Worm (Caenorhabditis elegans): ENCODE data around the gene C25E10.17.

The C25E10.17 gene

DNA sequence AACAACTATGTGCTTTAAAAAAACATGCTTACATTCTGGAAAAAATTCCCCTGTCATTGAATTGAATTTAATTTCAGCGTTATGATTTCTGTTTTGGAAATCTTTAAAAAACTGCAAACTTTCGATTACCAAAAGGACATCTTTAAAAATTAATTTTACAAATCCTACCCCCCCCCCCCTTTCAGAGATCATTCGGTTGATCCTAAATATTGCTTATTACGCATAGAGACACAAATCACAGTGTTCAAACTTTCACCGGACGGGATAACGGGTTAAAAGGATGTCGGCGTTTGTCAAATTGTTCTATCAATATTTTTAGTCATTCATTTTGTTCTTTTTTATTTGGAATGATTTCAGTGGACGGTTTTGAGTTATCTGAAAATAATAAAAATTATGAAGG, 14.1 kb downstream of the C25E10.17 start, which contains the start of gene C25E10.4:
C25E10.4 (plus strand) TSS at position 301 of the 400 bp plus-strand sequence.
- TF ChIP-seq tab-1 (GFP tag; IDR thresholded peaks at IDR 0.05) (no peak), ref-1 (GFP tag; conservative IDR thresholded peaks at IDR 0.05) (no peak), cog-1 (tag; optimal IDR thresholded peaks at IDR 0.05) (no peak), klf-2 (GFP tag; conservative IDR thresholded peaks at IDR 0.05) (no peak), ztf-29 (GFP tag; IDR thresholded peaks at IDR 0.05) (no peak), flt-1 (GFP tag; IDR thresholded peaks at IDR 0.05) (no peak), med-1 (GFP tag; optimal IDR thresholded peaks at IDR 0.05; ENCODE audit: insufficient read depth) (no peak), T22C8.4 (GFP tag; IDR thresholded peaks at IDR 0.05) (no peak), ztf-23 (GFP tag; IDR thresholded peaks at IDR 0.05) (no peak)

DNA sequence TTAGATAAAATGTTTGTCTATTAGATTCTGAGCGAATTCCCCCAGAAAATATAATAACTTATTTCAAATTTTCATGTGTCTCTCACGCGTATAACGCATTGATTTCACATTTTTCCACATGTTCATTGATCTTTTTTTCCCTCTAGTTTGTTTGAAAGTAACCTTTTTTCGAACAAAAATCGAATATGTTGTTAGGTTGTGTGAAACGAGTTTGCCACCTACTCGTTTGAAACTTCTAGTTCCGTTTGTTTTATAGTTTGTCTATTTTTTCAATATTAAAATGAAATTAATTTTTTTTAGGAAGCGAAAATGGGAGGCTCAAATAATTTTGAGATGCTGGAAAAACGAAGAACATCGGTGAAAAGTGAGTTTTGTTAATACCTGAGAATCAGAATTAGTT, 17.2 kb downstream of the C25E10.17 start, which contains the start of gene C25E10.5:
C25E10.5 (plus strand) TSS at position 301 of the 400 bp plus-strand sequence.
- TF ChIP-seq ref-1 (GFP tag; conservative IDR thresholded peaks at IDR 0.05) (no peak), ztf-23 (GFP tag; IDR thresholded peaks at IDR 0.05) (no peak), flt-1 (GFP tag; IDR thresholded peaks at IDR 0.05) (no peak), T22C8.4 (GFP tag; IDR thresholded peaks at IDR 0.05) (no peak), ztf-29 (GFP tag; IDR thresholded peaks at IDR 0.05) (no peak), klf-2 (GFP tag; conservative IDR thresholded peaks at IDR 0.05) (no peak), med-1 (GFP tag; optimal IDR thresholded peaks at IDR 0.05; ENCODE audit: insufficient read depth) (no peak)

DNA sequence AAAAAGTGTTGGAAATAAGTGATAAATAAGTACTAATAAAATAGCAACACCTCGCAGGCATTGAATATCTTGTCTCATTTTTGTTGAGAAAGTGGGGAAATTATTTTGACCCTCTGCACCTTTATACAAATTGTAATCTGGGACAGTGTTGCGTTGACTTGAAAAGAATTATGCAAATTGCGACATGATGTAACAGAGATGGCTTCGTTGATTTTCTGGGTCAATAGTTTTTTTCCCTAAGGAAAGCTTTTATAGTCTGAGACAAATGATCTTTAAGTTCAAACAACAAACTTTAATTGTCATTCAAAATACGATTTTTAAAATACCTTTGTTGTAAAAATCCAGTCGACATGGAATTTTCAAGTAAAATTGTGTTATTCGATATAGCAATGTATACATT, 22.7 kb downstream of the C25E10.17 start, which contains the start of gene bus-1:
bus-1 (minus strand) TSS at position 101 of the 400 bp plus-strand sequence.
- TF ChIP-seq tab-1 (GFP tag; IDR thresholded peaks at IDR 0.05) (no peak), klf-2 (GFP tag; conservative IDR thresholded peaks at IDR 0.05) (no peak), ref-1 (GFP tag; conservative IDR thresholded peaks at IDR 0.05) (no peak), ztf-23 (GFP tag; IDR thresholded peaks at IDR 0.05) (no peak), T22C8.4 (GFP tag; IDR thresholded peaks at IDR 0.05) (no peak), med-1 (GFP tag; optimal IDR thresholded peaks at IDR 0.05; ENCODE audit: insufficient read depth) (no peak), flt-1 (GFP tag; IDR thresholded peaks at IDR 0.05) (no peak), cog-1 (tag; optimal IDR thresholded peaks at IDR 0.05) (no peak), ztf-29 (GFP tag; IDR thresholded peaks at IDR 0.05) (no peak)

DNA sequence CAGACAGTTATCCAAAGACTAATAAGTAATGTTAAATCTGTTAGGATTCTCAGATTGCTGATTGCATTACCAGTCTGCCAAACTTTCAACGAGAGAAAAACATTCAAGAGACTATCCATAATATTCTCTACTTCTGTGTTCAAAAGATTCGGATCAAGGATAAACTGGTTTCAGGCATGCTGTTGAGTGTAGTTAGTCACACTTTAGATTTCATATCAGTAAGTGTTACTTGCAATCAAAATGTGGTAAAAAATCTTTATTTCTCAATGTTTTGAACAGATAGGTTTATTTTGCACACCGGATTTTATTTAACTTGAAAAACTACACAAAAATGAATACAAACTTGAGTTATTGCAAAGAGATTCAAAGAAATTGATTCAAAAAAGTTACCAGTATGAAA, 25.3 kb downstream of the C25E10.17 start, which contains the start of gene oac-41:
oac-41 (minus strand) TSS at position 101 of the 400 bp plus-strand sequence.
- TF ChIP-seq tab-1 (GFP tag; IDR thresholded peaks at IDR 0.05) (no peak), klf-2 (GFP tag; conservative IDR thresholded peaks at IDR 0.05) (no peak), ztf-29 (GFP tag; IDR thresholded peaks at IDR 0.05) (no peak), ztf-23 (GFP tag; IDR thresholded peaks at IDR 0.05) (no peak), flt-1 (GFP tag; IDR thresholded peaks at IDR 0.05) (no peak), cog-1 (tag; optimal IDR thresholded peaks at IDR 0.05) (no peak), ref-1 (GFP tag; conservative IDR thresholded peaks at IDR 0.05) (no peak)

DNA sequence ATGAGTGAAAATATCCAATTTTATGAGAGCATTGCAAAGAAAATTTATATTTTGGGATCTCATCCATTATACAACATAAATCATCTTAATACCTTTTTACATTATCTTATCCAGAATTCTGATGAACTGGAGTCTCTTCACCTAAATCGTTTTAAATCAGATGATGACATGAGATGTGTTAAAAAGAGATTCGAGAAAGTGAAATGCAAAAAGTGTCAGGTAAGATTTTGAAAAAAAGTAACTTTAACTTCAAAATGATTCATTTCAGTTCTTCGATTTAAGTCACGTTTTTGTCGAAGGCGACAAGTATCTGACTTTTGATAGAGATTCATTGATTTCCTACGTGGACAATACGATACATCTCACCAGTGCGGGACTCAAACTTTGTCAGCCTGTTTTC, 28.5 kb downstream of the C25E10.17 start:
- TF ChIP-seq T22C8.4 (GFP tag; IDR thresholded peaks at IDR 0.05) (no peak), ztf-23 (GFP tag; IDR thresholded peaks at IDR 0.05) (no peak), tab-1 (GFP tag; IDR thresholded peaks at IDR 0.05) (no peak), klf-2 (GFP tag; conservative IDR thresholded peaks at IDR 0.05) (no peak), ztf-29 (GFP tag; IDR thresholded peaks at IDR 0.05) (no peak), med-1 (GFP tag; optimal IDR thresholded peaks at IDR 0.05; ENCODE audit: insufficient read depth) (no peak), cog-1 (tag; optimal IDR thresholded peaks at IDR 0.05) (no peak), flt-1 (GFP tag; IDR thresholded peaks at IDR 0.05) (no peak), ref-1 (GFP tag; conservative IDR thresholded peaks at IDR 0.05) (no peak)

DNA sequence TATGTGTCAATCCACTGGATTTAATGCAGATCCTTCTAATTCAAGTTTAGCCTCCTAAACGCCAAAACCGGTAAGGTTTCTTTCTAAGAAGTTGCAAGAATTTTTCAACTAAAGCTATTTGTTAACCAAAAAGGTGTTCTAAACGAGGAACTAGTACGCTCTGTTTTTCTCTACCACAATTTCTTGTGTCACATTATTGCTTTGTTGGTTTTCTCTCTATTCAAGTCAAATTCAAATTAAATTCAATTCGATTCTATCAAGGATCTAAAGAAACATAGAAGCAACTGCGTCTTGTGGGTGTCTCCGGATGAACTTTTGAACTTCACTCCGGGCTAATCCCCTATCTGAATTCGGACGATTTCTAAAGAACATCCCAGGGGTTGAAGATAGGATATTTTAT, 30.9 kb downstream of the C25E10.17 start, which contains the start of gene oac-40:
oac-40 (plus strand) TSS at position 301 of the 400 bp plus-strand sequence.
- TF ChIP-seq cog-1 (tag; optimal IDR thresholded peaks at IDR 0.05) (no peak), klf-2 (GFP tag; conservative IDR thresholded peaks at IDR 0.05) (no peak), ztf-23 (GFP tag; IDR thresholded peaks at IDR 0.05) (no peak), med-1 (GFP tag; optimal IDR thresholded peaks at IDR 0.05; ENCODE audit: insufficient read depth) (no peak), ztf-29 (GFP tag; IDR thresholded peaks at IDR 0.05) (no peak), T22C8.4 (GFP tag; IDR thresholded peaks at IDR 0.05) (no peak), tab-1 (GFP tag; IDR thresholded peaks at IDR 0.05) (no peak), ref-1 (GFP tag; conservative IDR thresholded peaks at IDR 0.05) (no peak), flt-1 (GFP tag; IDR thresholded peaks at IDR 0.05) (no peak)

DNA sequence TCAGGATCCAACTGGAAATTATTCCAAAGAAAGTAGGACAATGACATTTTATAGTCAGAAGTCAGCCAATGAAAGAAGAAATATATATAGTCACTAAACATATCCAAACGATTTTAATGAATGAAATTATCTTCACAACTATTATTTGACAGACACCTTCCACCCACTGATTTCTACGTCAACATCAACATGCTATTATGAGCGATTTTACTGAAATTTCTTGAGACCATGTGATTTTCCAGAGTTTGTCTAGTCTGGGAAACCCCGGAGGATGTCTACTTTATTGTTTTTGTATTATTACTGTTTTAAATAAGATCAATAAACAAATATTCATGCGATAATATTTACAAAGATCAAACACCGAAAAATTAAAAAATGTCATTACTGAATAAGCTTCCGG, 31.9 kb downstream of the C25E10.17 start, which contains the start of gene srt-18:
srt-18 (minus strand) TSS at position 101 of the 400 bp plus-strand sequence.
- TF ChIP-seq klf-2 (GFP tag; conservative IDR thresholded peaks at IDR 0.05) (no peak), T22C8.4 (GFP tag; IDR thresholded peaks at IDR 0.05) (no peak), med-1 (GFP tag; optimal IDR thresholded peaks at IDR 0.05; ENCODE audit: insufficient read depth) (no peak), ztf-23 (GFP tag; IDR thresholded peaks at IDR 0.05) (no peak), ztf-29 (GFP tag; IDR thresholded peaks at IDR 0.05) (no peak), ref-1 (GFP tag; conservative IDR thresholded peaks at IDR 0.05) (no peak), tab-1 (GFP tag; IDR thresholded peaks at IDR 0.05) (no peak), flt-1 (GFP tag; IDR thresholded peaks at IDR 0.05) (no peak), cog-1 (tag; optimal IDR thresholded peaks at IDR 0.05) (no peak)

DNA sequence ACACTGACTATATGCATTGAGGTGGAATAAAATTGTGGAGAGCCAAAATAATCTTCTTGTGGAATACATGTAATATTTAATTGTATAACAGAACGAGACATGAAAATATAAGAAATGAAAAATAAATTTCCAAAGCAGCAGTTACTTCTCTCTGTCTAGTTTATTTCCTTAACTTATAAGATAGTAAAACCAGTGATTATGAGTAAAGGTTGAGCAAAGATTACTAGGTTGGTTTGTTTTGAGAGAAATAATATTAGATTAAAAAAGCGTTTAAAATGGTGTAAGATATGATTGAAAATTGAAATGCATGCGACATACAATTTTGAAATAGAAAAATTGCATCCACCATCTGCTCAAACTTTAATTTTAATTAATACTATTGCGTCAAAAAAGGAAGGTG, 33.6 kb downstream of the C25E10.17 start, which contains the start of gene srh-201:
srh-201 (minus strand) TSS at position 101 of the 400 bp plus-strand sequence.
- TF ChIP-seq med-1 (GFP tag; optimal IDR thresholded peaks at IDR 0.05; ENCODE audit: insufficient read depth) (no peak), ref-1 (GFP tag; conservative IDR thresholded peaks at IDR 0.05) (no peak), ztf-23 (GFP tag; IDR thresholded peaks at IDR 0.05) (no peak), T22C8.4 (GFP tag; IDR thresholded peaks at IDR 0.05) (no peak), flt-1 (GFP tag; IDR thresholded peaks at IDR 0.05) (no peak), klf-2 (GFP tag; conservative IDR thresholded peaks at IDR 0.05) (no peak), cog-1 (tag; optimal IDR thresholded peaks at IDR 0.05) (no peak), tab-1 (GFP tag; IDR thresholded peaks at IDR 0.05) (no peak), ztf-29 (GFP tag; IDR thresholded peaks at IDR 0.05) (no peak)

DNA sequence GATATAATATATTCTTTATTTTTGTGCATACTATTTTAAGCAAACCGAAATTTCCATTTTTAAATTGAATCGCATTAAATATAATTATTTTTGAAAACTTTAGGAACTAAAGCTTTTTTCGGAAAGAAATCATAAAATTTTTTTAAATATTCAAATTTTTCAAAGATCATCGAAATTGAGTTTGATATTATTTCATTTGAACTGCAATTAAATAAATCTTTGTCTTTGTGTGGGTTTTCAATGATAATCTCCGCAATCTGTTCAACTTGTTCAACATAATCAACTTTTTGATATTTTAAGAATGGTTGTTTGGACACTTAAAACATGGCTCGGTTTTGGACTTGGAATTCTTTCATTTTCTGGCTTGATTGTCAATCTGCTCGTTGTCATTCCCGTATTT, 38.2 kb downstream of the C25E10.17 start, which contains the start of gene srx-2:
srx-2 (plus strand) TSS at position 301 of the 400 bp plus-strand sequence.
- TF ChIP-seq klf-2 (GFP tag; conservative IDR thresholded peaks at IDR 0.05): no peak
- no peak for TF ChIP-seq flt-1 (GFP tag; IDR thresholded peaks at IDR 0.05)
- no peak for TF ChIP-seq cog-1 (tag; optimal IDR thresholded peaks at IDR 0.05)
- no peak for TF ChIP-seq med-1 (GFP tag; optimal IDR thresholded peaks at IDR 0.05; ENCODE audit: insufficient read depth)
- no peak for TF ChIP-seq ztf-29 (GFP tag; IDR thresholded peaks at IDR 0.05)
- no peak for TF ChIP-seq T22C8.4 (GFP tag; IDR thresholded peaks at IDR 0.05)
- TF ChIP-seq ref-1 (GFP tag; conservative IDR thresholded peaks at IDR 0.05): no peak
- no peak for TF ChIP-seq ztf-23 (GFP tag; IDR thresholded peaks at IDR 0.05)
- TF ChIP-seq tab-1 (GFP tag; IDR thresholded peaks at IDR 0.05): no peak

Measured in whole organism, midembryonic.